Fruit fly (Drosophila melanogaster): ENCODE results near the gene CG13004.

dm6 chrX:16811213-16811749 lies 24.0 kb downstream of the CG13004 start, which contains the start of gene CG4829:
- TF ChIP-seq eyg (GFP tag; optimal IDR thresholded peaks at IDR 0.05) (peak; percentile 86), peb (GFP tag; IDR thresholded peaks at IDR 0.05) (peak; percentile 51; the same call in 1 of the 2 replicates), vfl (GFP tag; optimal IDR thresholded peaks at IDR 0.05) (peak; percentile 58), Lpt (GFP tag; optimal IDR thresholded peaks at IDR 0.05) (no peak), Ptx1 (GFP tag; IDR thresholded peaks at IDR 0.05) (peak; percentile 90), jigr1 (GFP tag; IDR thresholded peaks at IDR 0.05) (peak; percentile 77), so (GFP tag; IDR thresholded peaks at IDR 0.05) (peak; percentile 89), croc (GFP tag; conservative IDR thresholded peaks at IDR 0.05) (peak; percentile 67), CG7372 (GFP tag; IDR thresholded peaks at IDR 0.05) (peak; percentile 79), mirr (GFP tag; optimal IDR thresholded peaks at IDR 0.05) (peak; percentile 87), H2.0 (GFP tag; IDR thresholded peaks at IDR 0.05) (peak; percentile 88), Hand (GFP tag; optimal IDR thresholded peaks at IDR 0.05) (peak; percentile 67), psq (GFP tag; optimal IDR thresholded peaks at IDR 0.05) (peak; percentile 38), CG6689 (GFP tag; IDR thresholded peaks at IDR 0.05) (peak; percentile 87)

Data from whole organism, embryonic.